Worm (Caenorhabditis elegans) whole organism, L4/young adult: Measurements from ENCODE around the gene coa-7.

ENCODE experiments used
- W03F9.2 ChIP-seq: fragments of 150-350 bp; optimal IDR thresholded peaks from 2 replicates; lab custom pipeline; 2014; ENCODE audit warnings: missing biosample characterization, missing genetic modification characterization
- dao-5 ChIP-seq: sonication (generic microtip); optimal IDR thresholded peaks from 2 replicates; lab custom pipeline; 2016; ENCODE audit warnings: missing genotype, missing genetic modification characterization, moderate library complexity, missing compliant biosample characterization
- him-1 ChIP-seq: sonication (generic microtip); optimal IDR thresholded peaks from 2 replicates; lab custom pipeline; 2016; ENCODE audit warnings: missing genotype, missing genetic modification reagents, missing genetic modification characterization, missing compliant biosample characterization

Gene coa-7

DNA sequence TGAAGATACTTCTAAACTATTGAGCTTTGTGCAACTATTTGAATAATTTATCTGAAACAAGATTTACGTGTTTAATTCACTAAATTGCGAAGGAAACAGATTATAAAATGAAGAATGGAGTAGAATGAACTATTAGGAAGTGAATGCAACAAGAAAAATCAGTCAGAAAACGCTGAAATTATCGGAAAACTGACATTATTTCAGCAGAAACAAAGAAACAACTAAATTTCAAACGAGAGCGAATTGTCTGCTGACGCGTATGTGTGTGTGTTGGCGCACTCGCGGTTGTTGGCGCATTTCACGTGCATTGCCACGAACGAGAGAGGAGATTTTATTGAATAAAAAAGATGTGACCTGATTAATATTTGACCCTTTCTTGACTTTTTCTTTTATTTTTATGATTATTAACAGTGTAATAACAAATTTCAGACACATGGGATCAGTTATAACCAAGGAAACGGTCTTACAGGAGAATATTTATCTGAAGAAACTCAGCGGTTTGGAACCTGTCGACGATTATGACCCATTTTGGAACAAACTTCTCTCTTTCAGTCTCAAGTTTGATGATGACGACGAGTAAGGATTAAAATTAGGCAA is 25.0 kb upstream of the coa-7 start, which contains the start of the genes trr-1 and C47D12.2:
Gene trr-1 (minus strand): TSS at position 51 of the 597 bp plus-strand sequence.
Gene C47D12.2 (plus strand): TSS at position 430 of the 597 bp plus-strand sequence.
- TF ChIP-seq him-1 (no peak), W03F9.2 (no peak), dao-5 (tag; lab: Kevin White, UChicago) (no peak)

DNA sequence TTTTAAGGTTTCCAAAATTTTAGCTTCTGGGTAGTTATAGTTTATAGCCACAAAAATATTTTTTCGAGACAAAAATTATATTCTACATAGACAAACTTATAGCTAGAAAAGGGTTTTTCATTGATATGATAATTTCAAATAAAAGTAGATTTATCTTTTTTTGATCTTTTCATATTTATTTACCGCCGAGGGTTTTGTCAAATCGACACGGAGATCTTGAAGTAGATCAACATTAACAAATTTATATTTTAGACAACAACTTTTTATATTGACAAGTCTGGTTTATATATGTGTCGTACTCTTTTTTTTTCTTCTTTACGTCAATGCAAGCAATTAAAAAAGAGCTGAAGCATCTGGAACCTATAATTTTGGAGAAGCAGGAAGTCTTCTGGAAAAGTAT is 7.9 kb upstream of the coa-7 start:
- TF ChIP-seq him-1: no peak
- TF ChIP-seq W03F9.2: no peak
- no peak for TF ChIP-seq dao-5 (tag; lab: Kevin White, UChicago)

DNA sequence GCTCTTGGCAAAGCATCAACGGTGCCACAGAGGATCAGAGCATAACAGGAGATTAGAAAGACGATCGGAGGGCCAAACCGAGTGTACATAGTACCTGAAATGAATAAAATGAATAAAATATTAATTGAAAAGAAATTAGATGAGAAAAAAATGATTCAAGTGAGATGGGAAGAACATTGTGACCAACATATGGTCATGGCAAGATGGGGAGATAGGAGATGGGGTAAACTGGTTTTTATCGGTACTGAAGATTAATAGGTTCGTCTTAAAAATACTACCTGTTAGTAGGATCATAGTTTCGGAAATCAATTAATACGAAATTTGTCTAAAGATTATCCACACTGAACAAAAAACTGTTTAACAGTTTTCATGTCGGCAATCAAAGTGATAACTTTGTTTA is 6.1 kb upstream of the coa-7 start, which contains the start of gene nep-1:
Gene nep-1 (minus strand): TSS at position 101 of the 400 bp plus-strand sequence.
- no peak for TF ChIP-seq dao-5 (tag; lab: Kevin White, UChicago)
- no peak for TF ChIP-seq him-1
- TF ChIP-seq W03F9.2: no peak

- TF ChIP-seq him-1 (no peak), dao-5 (tag; lab: Kevin White, UChicago) (no peak), W03F9.2 (peak; percentile 82)
Measured at ce11 chrII:11652679-11653174, 1.8 kb upstream of the coa-7 start, which contains the start of the genes rad-23 and rpn-12. Gene rad-23 (minus strand): TSS chrII:11652729. Gene rpn-12 (plus strand): TSS chrII:11653124.

DNA sequence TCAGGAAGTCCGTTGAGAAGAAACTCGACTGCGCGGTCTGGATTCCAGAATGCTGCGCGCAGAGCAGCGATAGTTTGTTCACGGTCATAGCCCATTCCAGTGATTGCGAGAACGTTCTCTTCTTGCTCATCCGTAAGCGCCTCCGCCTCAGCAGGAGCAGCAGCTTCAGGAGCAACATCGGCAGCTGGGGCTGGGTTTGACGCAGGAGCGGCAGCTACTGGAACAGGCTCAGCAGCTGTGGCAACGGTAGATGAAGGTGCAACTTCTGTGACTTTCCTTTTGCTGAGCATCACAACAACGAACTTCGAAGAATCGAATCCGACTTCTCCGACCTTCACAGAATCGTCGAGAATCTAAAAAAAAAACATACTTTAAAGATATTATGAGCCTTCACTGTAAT is 1.2 kb upstream of the coa-7 start:
- TF ChIP-seq dao-5 (tag; lab: Kevin White, UChicago): no peak
- TF ChIP-seq W03F9.2: no peak
- no peak for TF ChIP-seq him-1

DNA sequence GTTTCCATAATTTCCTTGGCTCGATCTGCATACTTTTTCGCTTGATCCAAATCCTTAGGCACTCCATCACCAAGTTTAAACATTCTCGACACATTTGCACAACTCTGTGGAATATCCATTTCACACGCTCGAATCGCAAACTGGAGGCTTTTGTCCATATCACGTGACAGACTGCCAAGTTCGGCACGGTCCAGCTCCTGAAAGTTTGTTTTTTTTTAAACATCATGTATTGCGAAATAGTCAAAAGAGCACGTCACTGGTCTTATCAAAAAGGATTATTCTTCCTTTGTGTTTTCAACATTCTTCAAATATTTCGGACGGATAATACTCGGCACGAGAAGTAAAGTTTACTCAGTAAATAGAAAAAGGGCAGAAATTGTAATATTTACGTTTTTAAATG is 1.7 kb downstream of the coa-7 start:
- TF ChIP-seq dao-5 (tag; lab: Kevin White, UChicago) (no peak), him-1 (no peak), W03F9.2 (no peak)

ce11 chrII:11646874-11647273 is 4.1 kb downstream of the coa-7 start:
- TF ChIP-seq W03F9.2: no peak

ce11 chrII:11646276-11646797 is 4.6 kb downstream of the coa-7 start, which contains the start of gene ghi-1:
Gene ghi-1 (plus strand): TSS chrII:11646747.
- TF ChIP-seq him-1: no peak
- no peak for TF ChIP-seq W03F9.2
- TF ChIP-seq dao-5 (tag; lab: Kevin White, UChicago): no peak

DNA sequence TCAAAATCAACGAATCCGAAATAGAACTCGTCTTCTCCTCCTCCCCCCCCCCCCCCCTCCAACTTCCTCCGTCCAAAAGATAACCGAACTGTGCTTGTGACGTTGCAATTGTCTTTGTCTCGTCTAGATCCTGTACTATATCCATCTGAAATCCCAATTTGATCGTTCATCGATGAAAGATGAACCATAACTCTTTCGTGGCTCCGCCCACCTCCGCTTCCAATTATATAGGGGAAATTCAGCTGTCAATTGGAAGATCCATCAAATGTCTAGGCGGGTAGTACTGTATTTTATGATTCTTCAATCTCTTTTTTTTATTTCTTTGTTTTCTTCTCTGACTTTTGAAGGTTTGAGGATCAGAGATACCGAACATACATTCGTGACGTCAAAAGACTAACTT is 5.6 kb downstream of the coa-7 start:
- TF ChIP-seq dao-5 (tag; lab: Kevin White, UChicago) (no peak), W03F9.2 (no peak), him-1 (no peak)

- TF ChIP-seq W03F9.2 (no peak), him-1 (no peak), dao-5 (tag; lab: Kevin White, UChicago) (no peak)
Measured at ce11 chrII:11644535-11644934, 6.4 kb downstream of the coa-7 start.

DNA sequence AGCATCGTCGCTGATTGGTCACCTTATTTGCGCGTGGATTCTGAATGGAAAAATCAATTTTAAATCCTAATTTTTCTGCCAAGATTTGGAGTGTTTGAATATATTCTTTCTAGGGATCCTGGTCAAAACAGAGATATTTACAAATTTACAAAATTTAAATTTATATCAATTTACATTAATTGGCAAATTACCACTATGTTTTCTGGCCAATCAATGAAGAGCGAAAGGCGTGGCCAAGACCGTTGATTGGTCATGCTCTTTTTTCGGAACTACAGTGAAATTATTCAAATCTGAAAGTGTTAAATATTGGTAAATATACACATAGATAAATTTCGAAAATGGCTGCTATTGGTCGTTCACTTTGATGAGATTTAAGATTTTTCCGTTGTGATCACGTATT is 8.2 kb downstream of the coa-7 start:
- TF ChIP-seq him-1: no peak
- TF ChIP-seq W03F9.2: no peak
- no peak for TF ChIP-seq dao-5 (tag; lab: Kevin White, UChicago)

- TF ChIP-seq dao-5 (tag; lab: Kevin White, UChicago) (no peak), him-1 (no peak), W03F9.2 (no peak)
Measured at ce11 chrII:11642025-11642424, 8.9 kb downstream of the coa-7 start.

ce11 chrII:11637817-11638216 is 13.1 kb downstream of the coa-7 start:
- no peak for TF ChIP-seq him-1
- no peak for TF ChIP-seq W03F9.2
- no peak for TF ChIP-seq dao-5 (tag; lab: Kevin White, UChicago)

DNA sequence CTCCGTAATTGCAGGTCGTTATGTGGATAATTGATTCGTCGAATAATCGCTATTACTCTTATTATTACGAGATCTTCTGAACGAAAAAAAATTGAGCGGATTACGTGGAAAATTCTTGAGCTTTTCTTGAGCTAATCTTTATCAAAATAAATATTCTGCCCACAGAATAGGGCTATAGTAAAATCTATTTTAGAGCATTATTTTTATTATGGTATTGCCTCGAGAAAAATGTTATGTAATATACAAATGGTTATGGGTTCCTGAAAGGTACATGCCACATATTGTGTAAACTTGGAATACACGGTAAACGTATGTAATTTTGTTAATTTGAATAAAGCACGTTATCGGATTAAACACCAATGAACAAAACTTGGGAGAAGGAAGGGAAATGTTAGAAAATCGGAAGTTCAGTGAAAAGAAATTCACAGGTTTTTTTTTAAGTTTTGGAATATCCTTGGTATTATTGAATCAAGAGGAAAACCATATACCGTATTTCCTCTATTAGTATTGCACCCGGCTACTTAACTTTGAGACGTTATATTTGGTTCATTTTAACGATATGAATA is 13.7 kb downstream of the coa-7 start:
- TF ChIP-seq him-1 (no peak), W03F9.2 (no peak), dao-5 (tag; lab: Kevin White, UChicago) (no peak)

DNA sequence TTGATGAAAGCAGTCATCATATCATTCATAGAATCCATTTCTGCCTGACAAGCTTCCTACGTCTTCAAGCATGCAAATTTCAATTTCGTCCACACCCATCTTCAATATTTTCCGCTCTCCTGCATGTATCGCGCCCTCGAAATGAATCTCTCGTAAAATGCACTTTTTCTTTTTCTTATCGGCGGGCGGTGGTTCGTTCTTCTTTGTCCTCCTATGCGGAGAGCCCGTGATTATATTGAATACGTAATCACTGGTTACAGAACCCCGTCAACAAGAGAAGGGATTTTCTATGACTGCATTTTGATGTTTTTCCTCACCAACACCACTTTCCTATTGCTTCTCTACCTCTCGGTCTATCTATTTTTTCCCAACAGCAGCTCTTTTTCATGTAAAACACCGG is 14.3 kb downstream of the coa-7 start:
- TF ChIP-seq W03F9.2 (no peak), dao-5 (tag; lab: Kevin White, UChicago) (no peak), him-1 (no peak)
